Worm (Caenorhabditis elegans): Measurements from ENCODE around the gene klp-18.
A peak's percentile ranks its signal among the peaks of the same experiment; 100 is the strongest.

Gene klp-18

DNA sequence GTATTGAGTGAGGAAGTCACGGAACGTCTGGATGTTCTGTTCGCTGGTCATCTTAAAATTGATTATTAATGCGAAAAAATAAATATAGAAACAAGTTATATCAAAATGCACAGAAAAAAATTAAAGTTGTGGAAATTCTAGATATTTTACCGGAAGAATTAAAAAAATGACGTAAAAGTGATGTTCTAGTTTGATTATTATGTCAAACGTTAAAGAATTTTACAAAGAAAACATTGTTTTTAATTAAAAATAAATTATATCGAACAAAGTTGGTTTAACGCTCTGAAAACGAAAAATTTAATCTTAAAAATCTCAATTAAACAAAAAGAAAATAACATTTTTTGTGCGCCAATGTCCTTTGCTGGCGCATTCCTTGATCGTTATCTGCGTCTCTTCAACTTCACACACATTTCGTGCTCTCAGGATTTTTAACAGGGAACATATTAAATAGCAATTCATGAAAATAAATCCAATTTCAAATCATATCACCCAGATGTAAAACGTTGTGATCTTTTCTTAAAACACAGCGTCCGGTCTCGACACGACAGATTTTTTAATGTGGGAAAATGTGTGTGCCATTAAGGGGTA is 4.6 kb downstream of the klp-18 start, which contains the start of gene tin-9.1:
Gene tin-9.1, minus strand, starts transcription at position 51 of the 588 bp plus-strand sequence.
- TF ChIP-seq ces-1 (GFP tag; optimal IDR thresholded peaks at IDR 0.05) (no peak), pqm-1 (tag; optimal IDR thresholded peaks at IDR 0.05) (no peak), hpl-2 (GFP tag; optimal IDR thresholded peaks at IDR 0.05) (no peak), snpc-4 (tag; optimal IDR thresholded peaks at IDR 0.05) (peak; percentile 80), vab-15 (tag; optimal IDR thresholded peaks at IDR 0.05) (no peak), efl-1 (optimal IDR thresholded peaks at IDR 0.05) (peak; percentile 77 to 84), efl-1 (GFP tag; optimal IDR thresholded peaks at IDR 0.05 in 1 of 2) (peak; percentile 80 to 97), swsn-7 (tag; optimal IDR thresholded peaks at IDR 0.05) (peak; percentile 87), ceh-82 (tag; optimal IDR thresholded peaks at IDR 0.05) (peak; percentile 75 to 87 (median 77)), nhr-76 (tag; optimal IDR thresholded peaks at IDR 0.05) (no peak), fkh-10 (GFP tag; optimal IDR thresholded peaks at IDR 0.05) (no peak), ceh-8 (GFP tag; optimal IDR thresholded peaks at IDR 0.05) (no peak), nhr-71 (tag; optimal IDR thresholded peaks at IDR 0.05) (peak; percentile 92), F16B12.6 (tag; optimal IDR thresholded peaks at IDR 0.05) (peak; percentile 39), lin-39 (tag; optimal IDR thresholded peaks at IDR 0.05) (peak; percentile 76), nhr-84 (tag; optimal IDR thresholded peaks at IDR 0.05) (no peak), pax-3 (tag; optimal IDR thresholded peaks at IDR 0.05) (no peak), aha-1 (tag; optimal IDR thresholded peaks at IDR 0.05) (no peak), zag-1 (tag; optimal IDR thresholded peaks at IDR 0.05) (no peak), unc-130 (tag; optimal IDR thresholded peaks at IDR 0.05) (peak; percentile 67), nhr-77 (tag; optimal IDR thresholded peaks at IDR 0.05) (peak; percentile 64), efl-3 (GFP tag; optimal IDR thresholded peaks at IDR 0.05) (no peak), nhr-28 (tag; optimal IDR thresholded peaks at IDR 0.05) (no peak), aly-2 (tag; optimal IDR thresholded peaks at IDR 0.05) (peak; percentile 60), mab-9 (GFP tag; IDR thresholded peaks at IDR 0.05) (peak; percentile 22; the same call in 1 of the 2 replicates), egl-27 (tag; optimal IDR thresholded peaks at IDR 0.05) (no peak), jun-1 (tag; optimal IDR thresholded peaks at IDR 0.05) (peak; percentile 72), mef-2 (tag; optimal IDR thresholded peaks at IDR 0.05) (peak; percentile 18), irx-1 (tag; optimal IDR thresholded peaks at IDR 0.05) (peak; percentile 68), ets-5 (GFP tag; IDR thresholded peaks at IDR 0.05) (no peak), hlh-17 (GFP tag; optimal IDR thresholded peaks at IDR 0.05; ENCODE audit: borderline replicate concordance) (no peak), dpl-1 (GFP tag; optimal IDR thresholded peaks at IDR 0.05) (peak; percentile 68 to 83 (median 81)), tlp-1 (tag; optimal IDR thresholded peaks at IDR 0.05) (no peak), sup-37 (GFP tag; optimal IDR thresholded peaks at IDR 0.05) (no peak), C16A3.4 (tag; optimal IDR thresholded peaks at IDR 0.05) (peak; percentile 78), fos-1 (tag; optimal IDR thresholded peaks at IDR 0.05) (peak; percentile 68), ceh-88 (GFP tag; IDR thresholded peaks at IDR 0.05) (peak; percentile 75), lir-3 (tag; optimal IDR thresholded peaks at IDR 0.05; ENCODE audit: poor library complexity) (peak; percentile 39), mep-1 (tag; optimal IDR thresholded peaks at IDR 0.05) (peak; percentile 95), lin-13 (GFP tag; optimal IDR thresholded peaks at IDR 0.05) (peak; percentile 85), xbp-1 (tag; optimal IDR thresholded peaks at IDR 0.05) (peak; percentile 84), ztf-4 (tag; optimal IDR thresholded peaks at IDR 0.05) (peak; percentile 81), lin-35 (GFP tag; optimal IDR thresholded peaks at IDR 0.05) (peak; percentile 84), lsy-2 (tag; optimal IDR thresholded peaks at IDR 0.05) (peak; percentile 89 to 92), nhr-19 (GFP tag; conservative IDR thresholded peaks at IDR 0.05) (peak; percentile 91), lin-15B (tag; optimal IDR thresholded peaks at IDR 0.05) (peak; percentile 58), grh-1 (GFP tag; IDR thresholded peaks at IDR 0.05) (peak; percentile 57; the same call in 1 of the 2 replicates), tbx-2 (tag; optimal IDR thresholded peaks at IDR 0.05) (peak; percentile 84), nhr-90 (tag; optimal IDR thresholded peaks at IDR 0.05; ENCODE audit: poor library complexity) (peak; percentile 74), hlh-4 (tag; optimal IDR thresholded peaks at IDR 0.05) (no peak), nhr-20 (tag; optimal IDR thresholded peaks at IDR 0.05) (peak; percentile 91), unc-30 (tag; optimal IDR thresholded peaks at IDR 0.05) (no peak), snu-23 (GFP tag; optimal IDR thresholded peaks at IDR 0.05) (peak; percentile 89)
